Fruit fly (Drosophila melanogaster): ENCODE data around the gene CG13738.
A peak's percentile ranks its signal among the peaks of the same experiment; 100 is the strongest.

CG13738 gene

DNA sequence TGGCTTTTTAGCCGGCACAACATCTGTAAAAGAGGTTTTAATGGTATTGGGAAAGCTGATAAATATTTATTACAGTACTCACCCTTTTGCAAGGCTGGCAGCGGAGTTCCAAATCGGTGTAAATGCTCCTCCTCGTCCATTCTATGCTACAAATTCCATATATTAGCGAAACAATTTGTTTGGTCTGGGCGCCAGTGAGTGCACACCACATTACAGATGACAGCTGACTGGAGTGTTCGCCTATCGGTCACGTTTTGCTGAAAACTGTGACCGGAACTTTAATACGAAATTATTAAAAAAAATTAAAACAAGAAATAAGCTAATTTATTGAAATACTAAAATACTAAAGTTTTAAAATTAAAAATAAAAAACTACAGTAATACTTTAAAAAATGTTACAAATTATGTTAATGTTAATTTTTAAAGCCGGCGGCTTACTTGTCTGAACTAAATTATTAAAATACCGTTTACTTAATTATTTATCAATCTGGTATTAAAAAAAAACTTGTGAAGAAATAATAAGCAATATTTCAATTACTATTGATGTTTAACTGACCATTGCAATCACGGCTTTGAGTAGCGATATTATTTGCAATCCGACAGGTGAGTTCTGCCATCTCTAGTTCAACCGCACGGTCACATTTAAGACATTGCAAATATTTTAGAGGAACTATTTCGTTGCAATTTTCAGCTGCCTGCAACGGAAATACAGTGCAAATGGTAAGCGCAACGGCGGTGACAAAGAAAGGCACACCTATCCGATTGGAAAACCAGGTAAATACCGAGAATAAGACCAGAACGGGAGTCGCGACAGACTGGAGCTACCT, 44.3 kb downstream of the CG13738 start, which contains the start of the genes CG8833 and DCTN1-p150 (continued):
- TF ChIP-seq CG2678 (tag; optimal IDR thresholded peaks at IDR 0.05) (no peak), Med (GFP tag) (peak; percentile 84), phol (tag; optimal IDR thresholded peaks at IDR 0.05) (peak; percentile 39), Hr39 (optimal IDR thresholded peaks at IDR 0.05) (no peak), CG1529 (GFP tag; optimal IDR thresholded peaks at IDR 0.05) (no peak), Neu2 (GFP tag; optimal IDR thresholded peaks at IDR 0.05; ENCODE audit: borderline replicate concordance) (no peak), B-H1 (GFP tag; IDR thresholded peaks at IDR 0.05) (no peak; the same call in 2 of the 3 replicates), pfk (GFP tag; optimal IDR thresholded peaks at IDR 0.05) (no peak), trh (GFP tag; optimal IDR thresholded peaks at IDR 0.05) (no peak), Scr (GFP tag; IDR thresholded peaks at IDR 0.05; ENCODE audit: partially characterized antibody) (peak; percentile 63), dmrt11E (tag; optimal IDR thresholded peaks at IDR 0.05) (peak; percentile 35), Spps (tag; optimal IDR thresholded peaks at IDR 0.05) (no peak), CG4404 (GFP tag; IDR thresholded peaks at IDR 0.05) (no peak), Dref (GFP tag; IDR thresholded peaks at IDR 0.05) (peak; percentile 35; the same call in 1 of the 2 replicates), lola (GFP tag; optimal IDR thresholded peaks at IDR 0.05) (peak in 1 of 3 experiments; percentile 44), CG18262 (tag; optimal IDR thresholded peaks at IDR 0.05) (peak; percentile 53), CG4707 (GFP tag; optimal IDR thresholded peaks at IDR 0.05) (no peak), kah (GFP tag; optimal IDR thresholded peaks at IDR 0.05) (no peak), Six4 (GFP tag; optimal IDR thresholded peaks at IDR 0.05) (no peak), CG2202 (tag; optimal IDR thresholded peaks at IDR 0.05) (no peak), CG13775 (GFP tag; optimal IDR thresholded peaks at IDR 0.05) (peak; percentile 66), CG17912 (GFP tag; optimal IDR thresholded peaks at IDR 0.05) (no peak), NK7.1 (GFP tag; optimal IDR thresholded peaks at IDR 0.05) (no peak), shn (GFP tag; optimal IDR thresholded peaks at IDR 0.05) (peak; percentile 30), Sry-δ (GFP tag; optimal IDR thresholded peaks at IDR 0.05) (peak; percentile 81), rib (GFP tag; IDR thresholded peaks at IDR 0.05) (peak; percentile 82), CG2116 (GFP tag; optimal IDR thresholded peaks at IDR 0.05) (peak; percentile 55), Dbx (GFP tag; IDR thresholded peaks at IDR 0.05) (0 out of 3 replicates have a peak, but pooled peaks have one; percentile 16), ham (GFP tag; IDR thresholded peaks at IDR 0.05) (no peak), gsb-n (tag; optimal IDR thresholded peaks at IDR 0.05) (peak; percentile 14), CG2712 (tag; optimal IDR thresholded peaks at IDR 0.05) (peak; percentile 59), luna (GFP tag; optimal IDR thresholded peaks at IDR 0.05) (no peak), Ptx1 (GFP tag; IDR thresholded peaks at IDR 0.05) (peak; percentile 57), kay (GFP tag; optimal IDR thresholded peaks at IDR 0.05) (peak; percentile 25), bowl (GFP tag; IDR thresholded peaks at IDR 0.05) (no peak), CG1832 (GFP tag; optimal IDR thresholded peaks at IDR 0.05) (no peak), fd96Cb (tag; optimal IDR thresholded peaks at IDR 0.05) (no peak), stc (GFP tag; IDR thresholded peaks at IDR 0.05) (no peak), HmgD (GFP tag; optimal IDR thresholded peaks at IDR 0.05) (no peak), CkIIα-i1 (GFP tag; IDR thresholded peaks at IDR 0.05) (no peak), CG3726 (GFP tag; IDR thresholded peaks at IDR 0.05) (no peak), CG9437 (GFP tag; optimal IDR thresholded peaks at IDR 0.05) (peak; percentile 2), disco-r (GFP tag; optimal IDR thresholded peaks at IDR 0.05) (no peak), ems (GFP tag; optimal IDR thresholded peaks at IDR 0.05) (no peak), BEAF-32 (GFP tag; optimal IDR thresholded peaks at IDR 0.05) (peak; percentile 77), CG17568 (GFP tag; optimal IDR thresholded peaks at IDR 0.05) (no peak), CG4360 (GFP tag; IDR thresholded peaks at IDR 0.05) (no peak), btn (GFP tag; optimal IDR thresholded peaks at IDR 0.05) (no peak), cad (GFP tag; optimal IDR thresholded peaks at IDR 0.05) (no peak), trem (tag; optimal IDR thresholded peaks at IDR 0.05) (peak; percentile 34)

Data from whole organism, embryonic.